Fruit fly (Drosophila melanogaster) whole organism, embryonic: ENCODE data around the gene jet.
A peak's percentile ranks its signal among the peaks of the same experiment; 100 is the strongest.

ENCODE experiments used
- Atf-2 ChIP-seq: fragments of 200-800 bp; sonication (Bioruptor generic); optimal IDR thresholded peaks from 2 replicates; lab custom pipeline; 2016; ENCODE audit warnings: missing biosample characterization, missing genetic modification characterization
- Atf3 ChIP-seq: fragments of 200-800 bp; sonication (Bioruptor generic); optimal IDR thresholded peaks from 3 replicates; lab custom pipeline; 2016; ENCODE audit warnings: missing biosample characterization, missing genetic modification characterization
- Bgb ChIP-seq: fragments of 200-800 bp; sonication (Bioruptor generic); IDR thresholded peaks from 2 replicates; pipeline ENCODE4 v1.3.6; 2022; ENCODE audit warnings: missing biosample characterization, missing genetic modification characterization; ENCODE audit not compliant: partially characterized antibody
- CG10431 ChIP-seq: fragments of 200-800 bp; sonication (Bioruptor generic); optimal IDR thresholded peaks from 3 replicates; lab custom pipeline; 2018; ENCODE audit warnings: missing biosample characterization, mild to moderate bottlenecking, missing genetic modification characterization
- CG11695 ChIP-seq: fragments of 200-800 bp; sonication (Bioruptor generic); IDR thresholded peaks from 3 replicates; pipeline ENCODE4 v1.3.6; 2022; ENCODE audit warnings: missing biosample characterization, missing genetic modification characterization
- CG12769 ChIP-seq: fragments of 200-800 bp; sonication (Bioruptor generic); optimal IDR thresholded peaks from 2 replicates; lab custom pipeline; 2019; ENCODE audit warnings: missing biosample characterization, mild to moderate bottlenecking, missing genetic modification characterization, moderate library complexity
- CG15073 ChIP-seq: fragments of 200-800 bp; sonication (Bioruptor generic); optimal IDR thresholded peaks from 2 replicates; lab custom pipeline; 2016; ENCODE audit warnings: missing biosample characterization, missing genetic modification characterization
- CG16813 ChIP-seq: fragments of 200-800 bp; sonication (Bioruptor generic); IDR thresholded peaks from 3 replicates; pipeline ENCODE4 v1.3.6; 2022; ENCODE audit warnings: missing biosample characterization, missing genetic modification characterization; ENCODE audit not compliant: partially characterized antibody
- CG1832 ChIP-seq: fragments of 200-800 bp; sonication (Bioruptor generic); optimal IDR thresholded peaks from 2 replicates; lab custom pipeline; 2017; ENCODE audit warnings: missing biosample characterization, mild to moderate bottlenecking, missing genetic modification characterization, inconsistent platforms
- CG18476 ChIP-seq: fragments of 200-800 bp; sonication (Bioruptor generic); optimal IDR thresholded peaks from 2 replicates; lab custom pipeline; 2016; ENCODE audit warnings: missing biosample characterization, mild to moderate bottlenecking, missing genetic modification characterization
- CG30431 ChIP-seq: fragments of 200-800 bp; sonication (Bioruptor generic); optimal IDR thresholded peaks from 2 replicates; lab custom pipeline; 2017; ENCODE audit warnings: missing biosample characterization, missing genetic modification characterization
- CG3726 ChIP-seq: fragments of 200-800 bp; sonication (Bioruptor generic); IDR thresholded peaks from 3 replicates; pipeline ENCODE4, ENCODE4 v1.3.6; 2022; ENCODE audit warnings: missing biosample characterization, missing genetic modification characterization
- CG4617 ChIP-seq: fragments of 200-800 bp; sonication (Bioruptor generic); optimal IDR thresholded peaks from 3 replicates; lab custom pipeline; 2016; ENCODE audit warnings: missing biosample characterization, missing genetic modification characterization, borderline replicate concordance
- CG6791 ChIP-seq: fragments of 200-800 bp; sonication (Bioruptor generic); IDR thresholded peaks from 3 replicates; pipeline ENCODE4 v1.3.6; 2022; ENCODE audit warnings: missing biosample characterization, missing genetic modification characterization; ENCODE audit not compliant: partially characterized antibody
- CG7357 ChIP-seq: fragments of 200-800 bp; sonication (Bioruptor generic); IDR thresholded peaks from 3 replicates; pipeline ENCODE4 v1.3.6; 2022; ENCODE audit warnings: missing biosample characterization, missing genetic modification characterization
- CG8924 ChIP-seq: fragments of 200-800 bp; optimal IDR thresholded peaks from 3 replicates; lab custom pipeline; 2019; ENCODE audit warnings: missing biosample characterization, mild to moderate bottlenecking, missing genetic modification characterization, moderate library complexity
- CG8944 ChIP-seq: fragments of 200-800 bp; sonication (Bioruptor generic); optimal IDR thresholded peaks from 3 replicates; lab custom pipeline; 2016; ENCODE audit warnings: missing biosample characterization, missing genetic modification characterization
- CG9215 ChIP-seq: fragments of 200-800 bp; sonication (Bioruptor generic); IDR thresholded peaks from 2 replicates; pipeline ENCODE4 v1.3.6; 2022; ENCODE audit warnings: missing biosample characterization, missing genetic modification characterization
- CG9932 ChIP-seq: fragments of 200-800 bp; sonication (Bioruptor generic); IDR thresholded peaks from 2 replicates; pipeline ENCODE4 v1.3.6; 2022; ENCODE audit warnings: missing biosample characterization, missing genetic modification characterization
- HLH54F ChIP-seq: fragments of 200-800 bp; sonication (Bioruptor generic); optimal IDR thresholded peaks from 3 replicates; lab custom pipeline; 2016; ENCODE audit warnings: missing biosample characterization, missing genetic modification characterization
- Hmx ChIP-seq: fragments of 200-800 bp; sonication (Bioruptor generic); optimal IDR thresholded peaks from 2 replicates; lab custom pipeline; 2016; ENCODE audit warnings: missing biosample characterization, missing genetic modification characterization
- Hr78 ChIP-seq, 2 experiments: fragments of 200-800 bp in 1 of 2; fragments of >200 bp in 1 of 2; sonication (Bioruptor generic) in 1 of 2; optimal IDR thresholded peaks; 2 replicates each; lab custom pipeline; 2017 to 2019; ENCODE audit warnings: missing biosample characterization in 2 of 2, missing genetic modification characterization in 2 of 2, mild to moderate bottlenecking in 1 of 2, moderate library complexity in 1 of 2
- Jarid2 ChIP-seq: fragments of 200-800 bp; sonication (Bioruptor generic); optimal IDR thresholded peaks from 3 replicates; lab custom pipeline; 2017; ENCODE audit warnings: mild to moderate bottlenecking, missing biosample characterization, missing genetic modification reagents, missing genetic modification characterization
- Optix ChIP-seq: fragments of 200-800 bp; sonication (Bioruptor generic); IDR thresholded peaks from 3 replicates; pipeline ENCODE4 v1.3.6; 2022; ENCODE audit warnings: missing biosample characterization, missing genetic modification characterization
- Ptx1 ChIP-seq: fragments of 200-800 bp; sonication (Bioruptor generic); IDR thresholded peaks from 2 replicates; pipeline ENCODE4 v1.3.6; 2022; ENCODE audit warnings: missing biosample characterization, missing genetic modification characterization
- Rfx ChIP-seq: fragments of 200-800 bp; sonication (Bioruptor generic); IDR thresholded peaks from 2 replicates; pipeline ENCODE4 v1.3.6; 2022; ENCODE audit warnings: missing biosample characterization, missing genetic modification characterization
- Tbp ChIP-seq: fragments of >200 bp; optimal IDR thresholded peaks from 2 replicates; lab custom pipeline; 2018; ENCODE audit warnings: missing biosample characterization, missing genetic modification characterization
- corto ChIP-seq: fragments of 200-800 bp; sonication (Bioruptor generic); optimal IDR thresholded peaks from 2 replicates; lab custom pipeline; 2016; ENCODE audit warnings: missing biosample characterization, mild to moderate bottlenecking, missing genetic modification characterization, moderate library complexity
- danr ChIP-seq: fragments of 200-800 bp; sonication (Bioruptor generic); IDR thresholded peaks from 2 replicates; pipeline ENCODE4 v1.3.6; 2022; ENCODE audit warnings: missing biosample characterization, missing genetic modification characterization
- disco-r ChIP-seq: fragments of 200-800 bp; sonication (Bioruptor generic); optimal IDR thresholded peaks from 2 replicates; lab custom pipeline; 2016; ENCODE audit warnings: missing biosample characterization, missing genetic modification characterization
- dmrt11E ChIP-seq: fragments of 200-800 bp; sonication (Bioruptor generic); optimal IDR thresholded peaks from 3 replicates; lab custom pipeline; 2018; ENCODE audit warnings: missing biosample characterization, mild to moderate bottlenecking, missing genetic modification characterization, moderate library complexity
- en ChIP-seq: fragments of 200-800 bp; sonication (Bioruptor generic); optimal IDR thresholded peaks from 2 replicates; lab custom pipeline; 2016; ENCODE audit warnings: missing biosample characterization, missing genetic modification characterization
- ewg ChIP-seq: fragments of 200-800 bp; sonication (Bioruptor generic); optimal IDR thresholded peaks from 3 replicates; lab custom pipeline; 2017; ENCODE audit warnings: mild to moderate bottlenecking, missing biosample characterization, missing genetic modification reagents, missing genetic modification characterization
- grn ChIP-seq: fragments of 200-800 bp; sonication (Bioruptor generic); optimal IDR thresholded peaks from 3 replicates; lab custom pipeline; 2017; ENCODE audit warnings: missing biosample characterization, missing genetic modification characterization
- insv ChIP-seq, 2 experiments: fragments of 200-800 bp; sonication (Bioruptor generic); optimal IDR thresholded peaks; 3 replicates each; lab custom pipeline; 2016 to 2018; ENCODE audit warnings: missing biosample characterization in 2 of 2, missing genetic modification characterization in 2 of 2
- klu ChIP-seq: fragments of 200-800 bp; sonication (Bioruptor generic); IDR thresholded peaks from 2 replicates; pipeline ENCODE4 v1.3.6; 2022; ENCODE audit warnings: missing biosample characterization, missing genetic modification characterization
- mam ChIP-seq: fragments of 200-800 bp; sonication (Bioruptor generic); optimal IDR thresholded peaks from 3 replicates; lab custom pipeline; 2016; ENCODE audit warnings: missing biosample characterization, missing genetic modification characterization
- odd ChIP-seq: fragments of 200-800 bp; sonication (Bioruptor generic); optimal IDR thresholded peaks from 2 replicates; lab custom pipeline; 2017; ENCODE audit warnings: missing biosample characterization, mild to moderate bottlenecking, missing genetic modification characterization
- onecut ChIP-seq: fragments of 200-800 bp; sonication (Bioruptor generic); IDR thresholded peaks from 2 replicates; pipeline ENCODE4 v1.3.6; 2022; ENCODE audit warnings: missing biosample characterization, missing genetic modification characterization
- peb ChIP-seq: fragments of 200-800 bp; sonication (Bioruptor generic); IDR thresholded peaks from 2 replicates; pipeline ENCODE4 v1.3.6; 2022; ENCODE audit warnings: missing biosample characterization, missing genetic modification characterization
- pho ChIP-seq: fragments of 200-800 bp; sonication (Bioruptor generic); optimal IDR thresholded peaks from 2 replicates; lab custom pipeline; 2016; ENCODE audit warnings: missing biosample characterization, missing genetic modification characterization
- pzg ChIP-seq: fragments of 200-800 bp; sonication (Bioruptor generic); optimal IDR thresholded peaks from 3 replicates; lab custom pipeline; 2018; ENCODE audit warnings: missing biosample characterization, mild to moderate bottlenecking, missing genetic modification characterization, moderate library complexity
- schlank ChIP-seq: fragments of 200-800 bp; sonication (Bioruptor generic); optimal IDR thresholded peaks from 2 replicates; lab custom pipeline; 2018; ENCODE audit warnings: missing biosample characterization, mild to moderate bottlenecking, missing genetic modification characterization
- slbo ChIP-seq: fragments of 200-800 bp; sonication (Bioruptor generic); IDR thresholded peaks from 2 replicates; pipeline ENCODE4 v1.3.6; 2022; ENCODE audit warnings: missing biosample characterization, missing genetic modification characterization
- slp2 ChIP-seq: fragments of 200-800 bp; sonication (Bioruptor generic); optimal IDR thresholded peaks from 2 replicates; lab custom pipeline; 2016; ENCODE audit warnings: missing biosample characterization, missing genetic modification characterization
- sqz ChIP-seq: fragments of 200-800 bp; sonication (Bioruptor generic); optimal IDR thresholded peaks from 3 replicates; lab custom pipeline; 2018; ENCODE audit warnings: missing biosample characterization, mild to moderate bottlenecking, missing genetic modification characterization
- tio ChIP-seq: fragments of 200-800 bp; sonication (Bioruptor generic); optimal IDR thresholded peaks from 2 replicates; lab custom pipeline; 2017; ENCODE audit warnings: missing biosample characterization, missing genetic modification characterization, inconsistent platforms
- tup ChIP-seq: fragments of 200-800 bp; sonication (Bioruptor generic); optimal IDR thresholded peaks from 2 replicates; lab custom pipeline; 2016; ENCODE audit warnings: missing biosample characterization, mild to moderate bottlenecking, missing genetic modification characterization, moderate library complexity
- unc-4 ChIP-seq: fragments of 200-800 bp; sonication (Bioruptor generic); IDR thresholded peaks from 2 replicates; pipeline ENCODE4 v1.3.6; 2022; ENCODE audit warnings: missing biosample characterization, missing genetic modification characterization; ENCODE audit not compliant: partially characterized antibody

jet gene

DNA sequence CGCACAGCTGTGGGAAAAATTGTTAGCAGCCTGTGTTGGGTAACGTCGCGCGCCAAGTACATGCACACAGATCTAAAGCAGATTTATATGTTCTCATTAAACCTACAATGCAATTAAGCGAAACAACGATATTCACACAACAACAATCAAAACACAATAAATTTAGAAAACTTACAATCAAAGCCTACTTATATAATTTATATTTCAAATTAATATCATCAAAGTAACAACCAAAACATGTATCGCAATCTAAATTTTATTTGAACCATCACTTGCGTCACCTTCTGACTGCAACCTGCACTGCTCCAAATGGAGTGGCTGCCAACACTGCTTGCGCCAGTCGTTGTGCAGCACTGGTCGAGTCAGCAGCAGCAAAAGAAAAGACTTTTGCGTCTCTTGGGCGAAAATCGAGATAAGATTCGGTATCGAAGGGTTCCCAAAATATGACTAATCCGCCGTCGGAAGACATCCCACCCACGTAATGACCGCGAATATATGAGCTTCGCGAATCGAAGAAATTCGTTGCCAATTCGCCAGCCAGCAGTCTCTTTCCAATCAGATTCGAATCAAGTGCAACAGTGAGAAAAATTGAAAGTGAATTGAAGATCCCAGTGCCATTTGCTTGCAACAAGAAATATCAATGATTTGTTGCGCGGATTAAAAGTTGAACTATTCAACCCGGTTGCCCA lies 31.8 kb upstream of the jet start, which contains the start of the genes CG8892 and CG34126 (continued):
- TF ChIP-seq CG16813 (GFP tag; lab: Robert Waterston, UW) (peak; percentile 36; the same call in 2 of the 3 replicates), Ptx1 (GFP tag; lab: Robert Waterston, UW) (peak; percentile 98), peb (GFP tag; lab: Robert Waterston, UW) (peak; percentile 93), slp2 (GFP tag; lab: Kevin White, UChicago) (peak; percentile 96), en (GFP tag; lab: Kevin White, UChicago) (peak; percentile 91), CG30431 (GFP tag; lab: Kevin White, UChicago) (peak; percentile 98), HLH54F (GFP tag; lab: Kevin White, UChicago) (peak; percentile 98), odd (GFP tag; lab: Kevin White, UChicago) (peak; percentile 90), CG8944 (peak; percentile 96), Atf-2 (GFP tag; lab: Kevin White, UChicago) (peak; percentile 94), CG7357 (GFP tag; lab: Robert Waterston, UW) (peak; percentile 92), CG18476 (GFP tag; lab: Kevin White, UChicago) (peak; percentile 96), pzg (peak; percentile 84), pho (GFP tag; lab: Kevin White, UChicago) (peak; percentile 97), insv (GFP tag; optimal IDR thresholded peaks at IDR 0.05; lab: Kevin White, UChicago) (peak in 1 of 2 experiments; percentile 91), corto (GFP tag; lab: Kevin White, UChicago) (peak; percentile 95), CG1832 (GFP tag; lab: Kevin White, UChicago) (peak; percentile 3), Hr78 (GFP tag; optimal IDR thresholded peaks at IDR 0.05; lab: Kevin White, UChicago) (peak in 1 of 2 experiments; percentile 75), CG4617 (peak; percentile 99), CG8924 (tag; lab: Kevin White, UChicago) (peak; percentile 97), CG15073 (GFP tag; lab: Kevin White, UChicago) (peak; percentile 84), danr (GFP tag; lab: Robert Waterston, UW) (peak; percentile 94), CG11695 (GFP tag; lab: Robert Waterston, UW) (peak; percentile 94), CG3726 (peak; percentile 92; the same call in 2 of the 3 replicates), Rfx (peak; percentile 98), mam (peak; percentile 98), Tbp (peak; percentile 75), tup (GFP tag; lab: Kevin White, UChicago) (peak; percentile 95), CG12769 (no peak), Atf3 (GFP tag; lab: Kevin White, UChicago) (peak; percentile 96), Hmx (GFP tag; lab: Kevin White, UChicago) (peak; percentile 94), ewg (peak; percentile 95), schlank (tag; lab: Kevin White, UChicago) (peak; percentile 81), dmrt11E (tag; lab: Kevin White, UChicago) (peak; percentile 96), Bgb (peak; percentile 45; the same call in 1 of the 2 replicates), unc-4 (GFP tag; lab: Robert Waterston, UW) (0 out of 2 replicates have a peak, but pooled peaks have one; percentile 27), grn (GFP tag; lab: Kevin White, UChicago) (peak; percentile 86), slbo (GFP tag; lab: Robert Waterston, UW) (peak; percentile 98), klu (GFP tag; lab: Robert Waterston, UW) (peak; percentile 97), onecut (GFP tag; lab: Robert Waterston, UW) (peak; percentile 87), CG9215 (GFP tag; lab: Robert Waterston, UW) (peak; percentile 97), CG10431 (GFP tag; lab: Kevin White, UChicago) (peak; percentile 84), CG9932 (GFP tag; lab: Robert Waterston, UW) (peak; percentile 99), CG6791 (GFP tag; lab: Robert Waterston, UW) (0 out of 3 replicates have a peak, but pooled peaks have one; percentile 19), Jarid2 (GFP tag; lab: Kevin White, UChicago) (peak; percentile 88), tio (GFP tag; lab: Kevin White, UChicago) (peak; percentile 98), disco-r (GFP tag; lab: Kevin White, UChicago) (peak; percentile 83), Optix (GFP tag; lab: Robert Waterston, UW) (peak; percentile 92), sqz (GFP tag; lab: Kevin White, UChicago) (peak; percentile 94)
